Fruit fly (Drosophila melanogaster): ENCODE results near the gene mura.

The mura gene

DNA sequence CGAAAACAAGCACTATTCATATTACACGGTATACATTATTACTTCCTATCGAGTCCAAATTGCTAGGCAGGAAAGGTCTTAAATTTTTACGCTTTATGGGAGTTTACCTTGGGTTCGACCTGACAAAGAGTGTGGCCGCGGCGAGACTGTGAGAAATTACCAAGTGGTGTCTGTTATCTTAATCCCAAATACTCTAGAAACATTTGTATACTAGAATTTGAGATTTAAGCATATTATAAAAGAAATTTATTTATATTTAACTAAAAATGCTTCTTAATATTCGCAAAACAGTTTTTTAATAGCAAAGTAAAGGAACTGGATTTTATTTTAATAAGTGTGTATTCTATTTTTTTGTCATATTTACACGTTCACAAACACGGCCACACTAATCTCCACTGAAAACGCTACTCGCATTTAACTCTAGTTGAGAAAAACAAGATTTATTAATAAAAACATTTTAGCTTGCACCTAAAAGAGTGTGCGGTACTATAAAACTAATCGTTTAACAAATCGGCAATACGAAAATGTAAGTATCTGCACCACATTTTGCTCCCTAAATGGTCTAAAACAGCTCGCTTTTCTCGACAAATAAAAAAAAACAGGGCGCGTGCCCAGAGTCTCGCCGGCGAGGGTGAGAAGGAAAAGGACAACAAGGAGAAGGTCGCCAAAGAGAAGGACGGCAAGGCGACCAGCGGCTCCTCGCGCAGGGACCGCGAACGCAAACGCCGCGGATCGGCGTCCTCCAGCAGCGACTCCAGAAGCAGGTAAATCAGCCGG is at the start of gene mura, which contains the start of gene RnpS1:
Gene mura (minus strand): TSS at position 148 of the 777 bp plus-strand sequence.
Gene RnpS1 (plus strand): TSS at position 376 of the 777 bp plus-strand sequence.
- TF ChIP-seq Gsc (GFP tag; IDR thresholded peaks at IDR 0.05), result no peak
- no peak for TF ChIP-seq lov (optimal IDR thresholded peaks at IDR 0.05)
- TF ChIP-seq lov (GFP tag; IDR thresholded peaks at IDR 0.05), result no peak
- peak; percentile 69 for TF ChIP-seq trem (tag; optimal IDR thresholded peaks at IDR 0.05)
- TF ChIP-seq nmo (GFP tag; optimal IDR thresholded peaks at IDR 0.05), result peak; percentile 38
- no peak for TF ChIP-seq Adf1 (GFP tag; IDR thresholded peaks at IDR 0.05)
- peak; percentile 52 for TF ChIP-seq Med (GFP tag)
- TF ChIP-seq CG14050 (GFP tag; IDR thresholded peaks at IDR 0.05), result no peak
- TF ChIP-seq CG17829 (tag; optimal IDR thresholded peaks at IDR 0.05), result peak; percentile 11
- peak; percentile 89 for TF ChIP-seq CG9797 (GFP tag; optimal IDR thresholded peaks at IDR 0.05)
- no peak for TF ChIP-seq Dref (GFP tag; IDR thresholded peaks at IDR 0.05)
- no peak for TF ChIP-seq CG2199 (GFP tag; IDR thresholded peaks at IDR 0.05)
- TF ChIP-seq YL-1 (GFP tag; optimal IDR thresholded peaks at IDR 0.05), result peak; percentile 30
- peak; percentile 1 for TF ChIP-seq CG15696 (tag; optimal IDR thresholded peaks at IDR 0.05)
- TF ChIP-seq CG34376 (GFP tag; optimal IDR thresholded peaks at IDR 0.05), result peak; percentile 42
- no peak for TF ChIP-seq bcd (GFP tag; optimal IDR thresholded peaks at IDR 0.05)
- peak; percentile 14 for TF ChIP-seq Nf-YC (tag; optimal IDR thresholded peaks at IDR 0.05)
- TF ChIP-seq CG10274 (GFP tag; optimal IDR thresholded peaks at IDR 0.05), result no peak
- TF ChIP-seq CG12391 (tag; optimal IDR thresholded peaks at IDR 0.05), result peak; percentile 27
- peak; percentile 36 for TF ChIP-seq CG30020 (tag; optimal IDR thresholded peaks at IDR 0.05)
- peak; percentile 90 for TF ChIP-seq ftz-f1 (GFP tag; optimal IDR thresholded peaks at IDR 0.05)
- no peak for TF ChIP-seq CkIIα-i1 (GFP tag; IDR thresholded peaks at IDR 0.05)
- no peak for TF ChIP-seq CG7271 (tag; optimal IDR thresholded peaks at IDR 0.05)
- no peak for TF ChIP-seq otp (GFP tag; IDR thresholded peaks at IDR 0.05)
- TF ChIP-seq slbo (GFP tag; IDR thresholded peaks at IDR 0.05), result no peak
- no peak for TF ChIP-seq CG10321 (GFP tag; IDR thresholded peaks at IDR 0.05)
- peak; percentile 22 for TF ChIP-seq D19A (tag; optimal IDR thresholded peaks at IDR 0.05)
- no peak for TF ChIP-seq zfh2 (GFP tag; optimal IDR thresholded peaks at IDR 0.05)
- TF ChIP-seq sob (GFP tag; IDR thresholded peaks at IDR 0.05), result no peak
- TF ChIP-seq CG15601 (tag; optimal IDR thresholded peaks at IDR 0.05), result peak; percentile 43
- no peak for TF ChIP-seq CG8359 (GFP tag; optimal IDR thresholded peaks at IDR 0.05; ENCODE audit: borderline replicate concordance)
- peak; percentile 42 for TF ChIP-seq gsb-n (tag; optimal IDR thresholded peaks at IDR 0.05)
- no peak for TF ChIP-seq dysf (GFP tag; IDR thresholded peaks at IDR 0.05)
- TF ChIP-seq ewg (GFP tag; optimal IDR thresholded peaks at IDR 0.05), result peak; percentile 56
- TF ChIP-seq CG4820 (GFP tag; optimal IDR thresholded peaks at IDR 0.05), result no peak
- TF ChIP-seq chinmo (GFP tag; IDR thresholded peaks at IDR 0.05; ENCODE audit: partially characterized antibody), result no peak
- TF ChIP-seq Hey (tag; optimal IDR thresholded peaks at IDR 0.05), result no peak
- peak; percentile 25 for TF ChIP-seq CG2116 (GFP tag; optimal IDR thresholded peaks at IDR 0.05)
- TF ChIP-seq CG11085 (GFP tag; IDR thresholded peaks at IDR 0.05), result no peak
- peak in 1 of 2 experiments; percentile 95 for TF ChIP-seq Hr78 (GFP tag; optimal IDR thresholded peaks at IDR 0.05)
- TF ChIP-seq p53 (GFP tag; optimal IDR thresholded peaks at IDR 0.05), result no peak
- no peak for TF ChIP-seq ind (GFP tag; optimal IDR thresholded peaks at IDR 0.05)
- no peak for TF ChIP-seq esg (GFP tag; conservative IDR thresholded peaks at IDR 0.05)
- TF ChIP-seq CG11398 (GFP tag; optimal IDR thresholded peaks at IDR 0.05), result no peak
- no peak for TF ChIP-seq pfk (GFP tag; optimal IDR thresholded peaks at IDR 0.05)
- peak; percentile 53 for TF ChIP-seq kah (GFP tag; optimal IDR thresholded peaks at IDR 0.05)
- TF ChIP-seq CG12942 (GFP tag; optimal IDR thresholded peaks at IDR 0.05), result no peak
- no peak for TF ChIP-seq danr (GFP tag; IDR thresholded peaks at IDR 0.05)
- TF ChIP-seq MBD-R2 (GFP tag; IDR thresholded peaks at IDR 0.05), result no peak
- no peak for TF ChIP-seq CG17385 (GFP tag; optimal IDR thresholded peaks at IDR 0.05)
